Fruit fly (Drosophila melanogaster) Kc167 (cell line): ENCODE results near the gene caps.

ENCODE experiments used
- Myc ChIP-seq: fragments of >200 bp; optimal IDR thresholded peaks from 2 replicates; lab custom pipeline; 2017; ENCODE audit warnings: missing external identifiers
- Sin3A ChIP-seq: fragments of >200 bp; optimal IDR thresholded peaks from 2 replicates; lab custom pipeline; 2018; ENCODE audit warnings: missing external identifiers
- h ChIP-seq: fragments of >200 bp; optimal IDR thresholded peaks from 3 replicates; lab custom pipeline; 2018; ENCODE audit warnings: missing external identifiers
- insv ChIP-seq: fragments of >200 bp; optimal IDR thresholded peaks from 3 replicates; lab custom pipeline; 2018; ENCODE audit warnings: missing external identifiers
- psq ChIP-seq: fragments of >200 bp; optimal IDR thresholded peaks from 2 replicates; lab custom pipeline; 2017; ENCODE audit warnings: missing external identifiers
- ttk ChIP-seq: sonication (Bioruptor generic); optimal IDR thresholded peaks from 2 replicates; lab custom pipeline; 2017; ENCODE audit warnings: missing external identifiers

The caps gene

dm6 chr3L:13244181-13244580, 15.7 kb downstream of the caps start:
- no peak for TF ChIP-seq psq (lab: Kevin White, UChicago)
- no peak for TF ChIP-seq h (lab: Kevin White, UChicago)
- no peak for TF ChIP-seq Myc (lab: Kevin White, UChicago)
- TF ChIP-seq insv: no peak
- TF ChIP-seq ttk: no peak
- TF ChIP-seq Sin3A (lab: Kevin White, UChicago): no peak

dm6 chr3L:13246278-13247069, 18.0 kb downstream of the caps start:
- TF ChIP-seq Sin3A (lab: Kevin White, UChicago): no peak

- no peak for TF ChIP-seq h (lab: Kevin White, UChicago)
- no peak for TF ChIP-seq Myc (lab: Kevin White, UChicago)
- TF ChIP-seq ttk: no peak
- TF ChIP-seq psq (lab: Kevin White, UChicago): no peak
- TF ChIP-seq insv: no peak
- TF ChIP-seq Sin3A (lab: Kevin White, UChicago): no peak
These were observed 20.1 kb downstream of the caps start, which contains the start of gene CG32119 for dm6 chr3L:13248602-13249001. CG32119 (minus strand) TSS chr3L:13248702.

DNA sequence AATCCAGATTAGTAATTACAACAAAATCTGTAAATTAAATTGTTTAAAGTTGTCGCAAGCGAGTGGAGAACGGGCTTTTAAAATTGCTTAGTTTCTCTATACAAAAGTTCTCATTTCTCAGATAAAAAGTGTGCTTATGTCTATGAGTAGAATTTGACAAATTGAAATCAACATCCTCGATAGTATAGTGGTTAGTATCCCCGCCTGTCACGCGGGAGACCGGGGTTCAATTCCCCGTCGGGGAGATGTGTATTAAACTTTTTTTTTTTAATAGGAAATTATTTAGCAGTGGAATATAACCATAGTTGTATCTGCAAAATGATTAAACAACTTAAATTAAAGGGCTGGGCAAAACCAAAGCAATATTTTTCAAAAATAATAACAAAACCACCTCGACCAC, 20.9 kb downstream of the caps start:
- no peak for TF ChIP-seq h (lab: Kevin White, UChicago)
- TF ChIP-seq Sin3A (lab: Kevin White, UChicago): no peak
- no peak for TF ChIP-seq psq (lab: Kevin White, UChicago)
- no peak for TF ChIP-seq insv
- no peak for TF ChIP-seq ttk
- no peak for TF ChIP-seq Myc (lab: Kevin White, UChicago)

dm6 chr3L:13250071-13250470, 21.6 kb downstream of the caps start:
- TF ChIP-seq h (lab: Kevin White, UChicago) (no peak), ttk (no peak), insv (no peak), Sin3A (lab: Kevin White, UChicago) (no peak), Myc (lab: Kevin White, UChicago) (no peak)

DNA sequence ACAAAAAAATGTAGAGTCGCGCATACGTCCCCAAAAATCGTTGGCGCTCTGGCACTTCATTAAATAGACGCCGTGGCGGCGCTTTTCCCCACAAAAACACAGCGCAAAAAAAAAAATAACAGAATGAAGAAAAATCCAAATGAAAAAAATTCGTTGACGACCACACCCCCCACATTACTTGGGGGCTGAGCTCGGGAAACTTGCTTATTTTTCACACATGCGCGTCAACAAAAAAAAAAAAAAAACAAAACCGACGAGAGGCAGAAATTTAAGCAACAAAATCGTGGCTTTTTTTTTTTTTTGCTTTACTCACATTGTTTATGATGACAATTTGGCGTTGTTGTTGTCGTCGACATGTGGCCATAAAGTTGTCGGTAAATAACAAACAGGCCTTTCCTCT, 23.3 kb downstream of the caps start:
- no peak for TF ChIP-seq h (lab: Kevin White, UChicago)
- no peak for TF ChIP-seq psq (lab: Kevin White, UChicago)
- no peak for TF ChIP-seq ttk
- no peak for TF ChIP-seq insv
- TF ChIP-seq Sin3A (lab: Kevin White, UChicago): no peak
- TF ChIP-seq Myc (lab: Kevin White, UChicago): no peak

DNA sequence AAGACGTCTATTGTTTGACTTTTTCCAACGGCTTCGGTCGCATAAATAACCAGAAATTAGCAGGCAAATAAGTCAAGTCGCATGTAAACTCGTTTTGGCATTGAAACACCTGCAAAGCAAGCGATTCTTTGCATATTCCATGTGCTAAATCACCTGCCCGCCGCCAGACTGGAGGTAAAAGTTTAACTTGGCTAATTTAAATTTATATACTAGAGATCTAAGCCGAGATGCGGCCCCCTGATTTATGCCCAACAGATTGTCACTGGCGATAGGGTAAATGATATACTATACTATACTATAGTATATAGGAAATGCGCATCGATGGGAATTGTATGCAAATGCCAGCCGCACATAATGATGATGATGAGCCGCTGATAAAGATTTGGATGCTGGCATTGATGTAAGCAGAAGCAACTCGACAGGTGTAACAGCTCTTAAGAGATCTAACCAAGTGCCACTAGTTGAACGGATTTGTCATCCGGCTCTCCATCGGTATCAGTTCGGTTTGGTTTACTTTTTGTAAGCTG, 24.5 kb downstream of the caps start:
- TF ChIP-seq Myc (lab: Kevin White, UChicago) (no peak), Sin3A (lab: Kevin White, UChicago) (no peak), insv (no peak), h (lab: Kevin White, UChicago) (no peak), psq (lab: Kevin White, UChicago) (no peak), ttk (no peak)

dm6 chr3L:13254274-13254673, 25.8 kb downstream of the caps start:
- no peak for TF ChIP-seq h (lab: Kevin White, UChicago)
- no peak for TF ChIP-seq Sin3A (lab: Kevin White, UChicago)
- TF ChIP-seq Myc (lab: Kevin White, UChicago): no peak
- TF ChIP-seq ttk: no peak

DNA sequence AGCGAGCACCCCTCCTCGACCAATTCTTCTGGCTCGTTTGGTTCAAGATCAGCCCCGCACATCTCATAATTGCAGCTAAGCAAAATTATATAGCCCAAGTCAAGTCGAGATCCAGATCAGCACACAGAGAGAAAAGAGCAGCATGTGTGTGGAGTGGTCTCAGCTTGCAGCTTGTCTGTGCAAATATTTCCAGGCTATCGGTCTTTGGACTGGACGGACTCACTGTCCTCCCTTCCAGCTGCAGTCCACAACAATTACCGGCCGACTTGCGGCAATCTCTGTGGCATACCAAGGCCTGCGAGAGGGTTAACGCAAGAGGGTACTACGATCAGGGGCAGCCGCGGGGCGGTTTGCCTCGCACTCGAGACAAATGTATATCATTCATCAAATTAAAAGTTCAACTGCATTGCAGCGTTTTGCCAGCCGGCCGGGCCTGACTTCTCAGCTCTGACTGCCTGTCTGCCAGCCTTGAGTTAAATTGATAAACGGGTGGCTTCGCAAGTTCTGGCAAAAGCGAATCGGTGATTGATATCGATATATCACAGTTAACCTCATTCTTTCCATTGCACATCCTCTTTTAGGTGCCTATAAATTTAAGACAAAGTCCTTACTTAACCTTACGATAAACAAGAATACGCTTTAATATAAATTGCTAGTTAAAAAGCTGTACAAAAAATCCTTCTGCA, 27.0 kb downstream of the caps start:
- TF ChIP-seq Sin3A (lab: Kevin White, UChicago) (no peak), psq (lab: Kevin White, UChicago) (no peak), insv (no peak), h (lab: Kevin White, UChicago) (no peak), ttk (no peak), Myc (lab: Kevin White, UChicago) (no peak)

DNA sequence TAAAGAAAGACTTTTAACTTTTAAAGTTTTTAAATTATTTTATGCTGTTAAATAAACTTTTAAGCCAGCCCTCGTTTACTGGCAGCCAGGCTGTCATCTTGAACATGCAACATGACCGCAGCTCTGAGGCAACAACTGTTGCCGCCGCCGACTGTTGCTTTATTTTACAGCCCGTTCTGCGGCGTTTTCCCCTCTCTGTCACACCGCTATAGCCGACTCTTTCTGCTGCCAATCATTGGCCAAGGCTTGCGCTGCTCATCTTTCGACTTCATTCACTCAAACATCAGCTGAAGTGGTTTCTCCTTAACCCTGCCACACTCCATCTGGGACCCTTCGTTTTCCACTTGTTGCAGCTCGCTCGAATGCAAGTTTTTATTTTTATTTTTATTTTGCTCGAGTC, 27.7 kb downstream of the caps start:
- TF ChIP-seq h (lab: Kevin White, UChicago) (no peak), psq (lab: Kevin White, UChicago) (no peak), ttk (no peak), insv (no peak), Sin3A (lab: Kevin White, UChicago) (no peak)

DNA sequence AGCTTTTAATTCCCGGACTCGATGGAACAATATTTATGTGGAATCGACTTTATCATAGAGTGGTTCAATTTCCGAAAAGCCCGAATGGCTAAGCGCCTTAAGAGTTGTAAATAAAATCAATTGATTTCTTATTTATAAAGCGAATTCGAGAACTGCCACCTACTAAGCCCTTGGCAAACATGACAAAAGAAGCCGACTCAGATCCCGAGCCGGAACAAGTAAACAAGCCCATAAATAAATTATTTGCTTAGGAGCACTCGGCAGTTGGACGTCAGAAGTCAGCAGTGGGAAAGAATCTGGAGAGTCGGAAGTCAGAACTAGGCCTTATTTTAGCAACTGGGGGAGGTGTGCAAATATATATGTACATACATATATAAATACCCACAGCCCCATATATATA, 31.1 kb downstream of the caps start:
- no peak for TF ChIP-seq psq (lab: Kevin White, UChicago)
- no peak for TF ChIP-seq Myc (lab: Kevin White, UChicago)
- no peak for TF ChIP-seq ttk
- no peak for TF ChIP-seq Sin3A (lab: Kevin White, UChicago)
- TF ChIP-seq insv: no peak
- TF ChIP-seq h (lab: Kevin White, UChicago): no peak

DNA sequence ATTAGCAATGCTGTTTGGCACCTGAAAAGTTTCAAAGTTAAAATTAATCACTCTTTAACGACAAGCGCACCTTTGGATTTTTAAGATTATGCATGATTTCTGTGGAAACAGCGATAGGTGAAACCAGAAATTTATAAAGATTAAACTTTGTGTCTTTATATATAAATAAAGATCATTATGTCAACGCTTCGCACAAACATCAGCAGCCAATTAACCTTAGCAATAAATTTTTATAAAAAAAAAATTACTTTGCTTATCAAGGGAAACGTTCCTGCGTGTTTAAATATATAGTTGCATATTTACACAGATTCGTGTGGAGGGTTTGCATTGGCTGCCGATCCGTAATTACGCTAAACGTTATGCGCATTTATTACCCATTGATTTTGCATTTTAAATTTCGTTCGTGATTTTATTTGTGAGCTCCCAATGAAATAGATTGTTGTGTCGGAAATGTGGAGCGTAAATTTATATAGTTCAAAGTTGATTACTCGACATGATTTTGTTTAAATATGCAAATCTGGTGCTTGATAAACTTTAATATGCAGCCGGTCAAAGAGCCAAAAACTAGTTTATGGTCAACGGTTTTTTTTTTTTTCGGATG, 32.3 kb downstream of the caps start:
- TF ChIP-seq Myc (lab: Kevin White, UChicago) (no peak), ttk (no peak), psq (lab: Kevin White, UChicago) (no peak), insv (no peak), h (lab: Kevin White, UChicago) (no peak), Sin3A (lab: Kevin White, UChicago) (no peak)
